Fruit fly (Drosophila melanogaster) whole organism, embryonic: ENCODE results near the gene Spase25.

ENCODE experiments used
- Aef1 ChIP-seq: fragments of 200-800 bp; sonication (Bioruptor generic); IDR thresholded peaks from 3 replicates; pipeline ENCODE4 v1.3.6; 2022; ENCODE audit warnings: missing biosample characterization, missing genetic modification characterization
- Bgb ChIP-seq: fragments of 200-800 bp; sonication (Bioruptor generic); IDR thresholded peaks from 2 replicates; pipeline ENCODE4 v1.3.6; 2022; ENCODE audit warnings: missing biosample characterization, missing genetic modification characterization; ENCODE audit not compliant: partially characterized antibody
- CG10209 ChIP-seq: fragments of 200-800 bp; sonication (Bioruptor generic); optimal IDR thresholded peaks from 3 replicates; lab custom pipeline; 2017; ENCODE audit warnings: missing biosample characterization, mild to moderate bottlenecking, missing genetic modification characterization, missing genetic modification reagents
- CG10462 ChIP-seq: fragments of 200-800 bp; sonication (Bioruptor generic); optimal IDR thresholded peaks from 2 replicates; lab custom pipeline; 2016; ENCODE audit warnings: missing biosample characterization, missing genetic modification characterization
- CG10959 ChIP-seq: fragments of 200-800 bp; sonication (Bioruptor generic); IDR thresholded peaks from 2 replicates; pipeline ENCODE4 v1.3.6; 2022; ENCODE audit warnings: missing biosample characterization, missing genetic modification characterization
- CG11695 ChIP-seq: fragments of 200-800 bp; sonication (Bioruptor generic); IDR thresholded peaks from 3 replicates; pipeline ENCODE4 v1.3.6; 2022; ENCODE audit warnings: missing biosample characterization, missing genetic modification characterization
- CG12299 ChIP-seq: fragments of 200-800 bp; sonication (Bioruptor generic); optimal IDR thresholded peaks from 2 replicates; lab custom pipeline; 2018; ENCODE audit warnings: missing biosample characterization, mild to moderate bottlenecking, missing genetic modification characterization
- CG12942 ChIP-seq: fragments of 200-800 bp; sonication (Bioruptor generic); optimal IDR thresholded peaks from 3 replicates; lab custom pipeline; 2016; ENCODE audit warnings: missing biosample characterization, missing genetic modification characterization
- CG17186 ChIP-seq: fragments of 200-800 bp; sonication (Bioruptor generic); optimal IDR thresholded peaks from 3 replicates; lab custom pipeline; 2017; ENCODE audit warnings: missing biosample characterization, missing genetic modification reagents, missing genetic modification characterization
- CG17361 ChIP-seq: fragments of 200-800 bp; sonication (Bioruptor generic); IDR thresholded peaks from 3 replicates; pipeline ENCODE4 v1.3.6; 2022; ENCODE audit warnings: missing biosample characterization, missing genetic modification characterization
- CG18011 ChIP-seq: fragments of 200-800 bp; sonication (Bioruptor generic); optimal IDR thresholded peaks from 2 replicates; lab custom pipeline; 2017; ENCODE audit warnings: missing biosample characterization, missing genetic modification characterization, mild to moderate bottlenecking, moderate library complexity, missing genotype
- CG18599 ChIP-seq: fragments of 200-800 bp; sonication (Bioruptor generic); optimal IDR thresholded peaks from 3 replicates; lab custom pipeline; 2017; ENCODE audit warnings: missing biosample characterization, missing genetic modification characterization, mild to moderate bottlenecking, moderate library complexity, missing genetic modification reagents
- CG2875 ChIP-seq: fragments of 200-800 bp; sonication (Bioruptor generic); optimal IDR thresholded peaks from 2 replicates; lab custom pipeline; 2017; ENCODE audit warnings: missing biosample characterization, mild to moderate bottlenecking, missing genetic modification characterization, missing genetic modification reagents
- CG2889 ChIP-seq: fragments of 200-800 bp; sonication (Bioruptor generic); IDR thresholded peaks from 3 replicates; pipeline ENCODE4 v1.3.6; 2022; ENCODE audit warnings: missing biosample characterization, missing genetic modification characterization
- CG30431 ChIP-seq: fragments of 200-800 bp; sonication (Bioruptor generic); optimal IDR thresholded peaks from 2 replicates; lab custom pipeline; 2017; ENCODE audit warnings: missing biosample characterization, missing genetic modification characterization
- CG4404 ChIP-seq: fragments of 200-800 bp; sonication (Bioruptor generic); IDR thresholded peaks from 2 replicates; pipeline ENCODE4 v1.3.6; 2022; ENCODE audit warnings: missing biosample characterization, missing genetic modification characterization
- CG6683 ChIP-seq: fragments of 200-800 bp; sonication (Bioruptor generic); optimal IDR thresholded peaks from 2 replicates; lab custom pipeline; 2017; ENCODE audit warnings: missing biosample characterization, mild to moderate bottlenecking, missing genetic modification characterization, missing genetic modification reagents
- CG7372 ChIP-seq: fragments of 200-800 bp; sonication (Bioruptor generic); IDR thresholded peaks from 2 replicates; pipeline ENCODE4 v1.3.6; 2022; ENCODE audit warnings: missing biosample characterization, missing genetic modification characterization
- CG8359 ChIP-seq: fragments of 200-800 bp; sonication (Bioruptor generic); optimal IDR thresholded peaks from 2 replicates; lab custom pipeline; 2017; ENCODE audit warnings: missing biosample characterization, mild to moderate bottlenecking, missing genetic modification characterization, borderline replicate concordance
- CrebB ChIP-seq: fragments of 200-800 bp; sonication (Bioruptor generic); optimal IDR thresholded peaks from 3 replicates; lab custom pipeline; 2018; ENCODE audit warnings: missing biosample characterization, mild to moderate bottlenecking, missing genetic modification characterization
- D19B ChIP-seq: fragments of 200-800 bp; sonication (Bioruptor generic); optimal IDR thresholded peaks from 2 replicates; lab custom pipeline; 2017; ENCODE audit warnings: missing biosample characterization, mild to moderate bottlenecking, missing genetic modification characterization
- Deaf1 ChIP-seq: fragments of 200-800 bp; optimal IDR thresholded peaks from 3 replicates; lab custom pipeline; 2019; ENCODE audit warnings: missing biosample characterization, mild to moderate bottlenecking, missing genetic modification characterization, moderate library complexity
- Dll ChIP-seq: fragments of 200-800 bp; sonication (Bioruptor generic); IDR thresholded peaks from 4 replicates; pipeline ENCODE4 v1.3.6; 2022; ENCODE audit warnings: missing biosample characterization, missing genetic modification characterization; ENCODE audit not compliant: partially characterized antibody
- Doc2 ChIP-seq: fragments of 200-800 bp; sonication (Bioruptor generic); IDR thresholded peaks from 2 replicates; pipeline ENCODE4 v1.3.6; 2022; ENCODE audit warnings: missing biosample characterization, missing genetic modification characterization
- Dp ChIP-seq: fragments of 200-800 bp; sonication (Bioruptor generic); optimal IDR thresholded peaks from 2 replicates; lab custom pipeline; 2018; ENCODE audit warnings: missing biosample characterization, mild to moderate bottlenecking, missing genetic modification characterization, moderate library complexity
- H15 ChIP-seq: fragments of 200-800 bp; sonication (Bioruptor generic); IDR thresholded peaks from 3 replicates; pipeline ENCODE4 v1.3.6; 2022; ENCODE audit warnings: missing biosample characterization, missing genetic modification characterization
- HLH4C ChIP-seq: fragments of 200-800 bp; sonication (Bioruptor generic); IDR thresholded peaks from 3 replicates; pipeline ENCODE4 v1.3.6; 2022; ENCODE audit warnings: missing biosample characterization, missing genetic modification characterization; ENCODE audit not compliant: partially characterized antibody
- Hr3 ChIP-seq: fragments of 200-800 bp; sonication (Bioruptor generic); optimal IDR thresholded peaks from 3 replicates; lab custom pipeline; 2016; ENCODE audit warnings: missing biosample characterization, missing genetic modification characterization
- Lhr ChIP-seq: fragments of 200-800 bp; sonication (Bioruptor generic); optimal IDR thresholded peaks from 3 replicates; lab custom pipeline; 2017; ENCODE audit warnings: mild to moderate bottlenecking, missing biosample characterization, missing genetic modification reagents, missing genetic modification characterization
- Meics ChIP-seq: fragments of 200-800 bp; sonication (Bioruptor generic); optimal IDR thresholded peaks from 2 replicates; lab custom pipeline; 2017; ENCODE audit warnings: missing biosample characterization, mild to moderate bottlenecking, missing genetic modification characterization
- Myb ChIP-seq: fragments of 200-800 bp; sonication (Bioruptor generic); optimal IDR thresholded peaks from 2 replicates; lab custom pipeline; 2016; ENCODE audit warnings: missing biosample characterization, missing genetic modification characterization
- NK7.1 ChIP-seq: fragments of 200-800 bp; sonication (Bioruptor generic); optimal IDR thresholded peaks from 3 replicates; lab custom pipeline; 2016; ENCODE audit warnings: missing biosample characterization, missing genetic modification characterization
- Neu2 ChIP-seq: fragments of 200-800 bp; sonication (Bioruptor generic); optimal IDR thresholded peaks from 3 replicates; lab custom pipeline; 2016; ENCODE audit warnings: missing biosample characterization, missing genetic modification characterization, borderline replicate concordance
- Opbp ChIP-seq: fragments of 200-800 bp; sonication (Bioruptor generic); IDR thresholded peaks from 3 replicates; pipeline ENCODE4 v1.3.6; 2022; ENCODE audit warnings: missing biosample characterization, missing genetic modification characterization; ENCODE audit not compliant: partially characterized antibody
- Vsx1 ChIP-seq: fragments of 200-800 bp; sonication (Bioruptor generic); optimal IDR thresholded peaks from 2 replicates; lab custom pipeline; 2017; ENCODE audit warnings: missing biosample characterization, mild to moderate bottlenecking, missing genetic modification characterization, missing genetic modification reagents
- en ChIP-seq: fragments of 200-800 bp; sonication (Bioruptor generic); optimal IDR thresholded peaks from 2 replicates; lab custom pipeline; 2016; ENCODE audit warnings: missing biosample characterization, missing genetic modification characterization
- exex ChIP-seq: fragments of 200-800 bp; sonication (Bioruptor generic); optimal IDR thresholded peaks from 4 replicates; lab custom pipeline; 2018; ENCODE audit warnings: missing biosample characterization, mild to moderate bottlenecking, missing genetic modification characterization, moderate library complexity
- gcm2 ChIP-seq: fragments of 200-800 bp; sonication (Bioruptor generic); optimal IDR thresholded peaks from 2 replicates; lab custom pipeline; 2016; ENCODE audit warnings: missing biosample characterization, missing genetic modification characterization
- her ChIP-seq: fragments of 200-800 bp; sonication (Bioruptor generic); optimal IDR thresholded peaks from 2 replicates; lab custom pipeline; 2016; ENCODE audit warnings: missing biosample characterization, missing genetic modification characterization
- kah ChIP-seq: fragments of 200-800 bp; sonication (Bioruptor generic); optimal IDR thresholded peaks from 2 replicates; lab custom pipeline; 2018; ENCODE audit warnings: missing biosample characterization, mild to moderate bottlenecking, missing genetic modification characterization
- knrl ChIP-seq: fragments of 200-800 bp; sonication (Bioruptor generic); IDR thresholded peaks from 3 replicates; pipeline ENCODE4 v1.3.6; 2022; ENCODE audit warnings: missing biosample characterization, missing genetic modification characterization; ENCODE audit not compliant: partially characterized antibody
- lilli ChIP-seq: fragments of 200-800 bp; sonication (Bioruptor generic); optimal IDR thresholded peaks from 3 replicates; lab custom pipeline; 2016; ENCODE audit warnings: missing biosample characterization, missing genetic modification characterization
- nau ChIP-seq: fragments of 200-800 bp; sonication (Bioruptor generic); optimal IDR thresholded peaks from 3 replicates; lab custom pipeline; 2017; ENCODE audit warnings: missing biosample characterization, mild to moderate bottlenecking, missing genetic modification characterization, missing genetic modification reagents
- pzg ChIP-seq: fragments of 200-800 bp; sonication (Bioruptor generic); optimal IDR thresholded peaks from 3 replicates; lab custom pipeline; 2018; ENCODE audit warnings: missing biosample characterization, mild to moderate bottlenecking, missing genetic modification characterization, moderate library complexity
- sim ChIP-seq: fragments of 200-800 bp; sonication (Bioruptor generic); IDR thresholded peaks from 2 replicates; pipeline ENCODE4 v1.3.6; 2022; ENCODE audit warnings: missing biosample characterization, missing genetic modification characterization
- so ChIP-seq: fragments of 200-800 bp; sonication (Bioruptor generic); IDR thresholded peaks from 3 replicates; pipeline ENCODE4 v1.3.6; 2022; ENCODE audit warnings: missing biosample characterization, missing genetic modification characterization
- stwl ChIP-seq: fragments of 200-800 bp; sonication (Bioruptor generic); optimal IDR thresholded peaks from 3 replicates; lab custom pipeline; 2018; ENCODE audit warnings: missing biosample characterization, mild to moderate bottlenecking, missing genetic modification characterization, moderate library complexity
- trh ChIP-seq: fragments of 200-800 bp; sonication (Bioruptor generic); optimal IDR thresholded peaks from 2 replicates; lab custom pipeline; 2016; ENCODE audit warnings: missing biosample characterization, missing genetic modification characterization
- twi ChIP-seq: fragments of 200-800 bp; optimal IDR thresholded peaks from 2 replicates; lab custom pipeline; 2019; ENCODE audit warnings: missing biosample characterization, mild to moderate bottlenecking, missing genetic modification characterization, moderate library complexity

Gene Spase25

DNA sequence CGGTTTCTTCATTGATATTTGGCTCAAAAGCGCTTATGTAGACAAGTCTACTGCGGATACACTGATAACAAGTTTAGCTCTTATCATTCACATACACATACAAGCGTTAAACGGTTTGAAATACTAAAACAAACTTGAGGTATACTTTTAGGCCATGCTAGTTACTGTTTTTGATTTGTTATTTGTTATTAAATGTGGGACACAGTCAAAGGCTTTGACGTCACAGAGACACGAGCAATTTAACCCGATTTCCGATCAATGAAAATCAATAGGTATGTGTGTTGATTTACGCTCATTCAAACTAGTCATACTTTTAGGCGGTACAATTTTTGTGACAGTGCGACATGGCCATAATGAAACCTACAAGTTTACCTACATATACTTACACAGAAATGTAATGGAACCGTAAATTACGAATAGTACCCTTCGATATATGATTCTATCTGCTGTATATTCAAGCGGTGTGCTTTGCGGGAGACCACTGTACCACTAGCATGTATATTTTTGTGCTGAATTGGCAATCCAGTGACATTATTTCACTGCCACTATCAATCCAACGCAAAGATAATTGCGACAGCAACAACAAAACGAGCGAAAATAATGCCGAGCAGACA lies 38.2 kb upstream of the Spase25 start (continued):
- TF ChIP-seq CG12942 (GFP tag; lab: Kevin White, UChicago) = peak; percentile 48
- no peak for TF ChIP-seq Vsx1 (GFP tag; lab: Kevin White, UChicago)
- TF ChIP-seq NK7.1 = peak; percentile 68
- peak; percentile 80 for TF ChIP-seq her (GFP tag; lab: Kevin White, UChicago)
- TF ChIP-seq CG11695 (GFP tag; lab: Robert Waterston, UW) = peak; percentile 73; the same call in 2 of the 3 replicates
- TF ChIP-seq gcm2 (GFP tag; lab: Kevin White, UChicago) = peak; percentile 48
- peak; percentile 78 for TF ChIP-seq Aef1
- peak; percentile 54 for TF ChIP-seq CG6683 (GFP tag; lab: Kevin White, UChicago)
- TF ChIP-seq CG17186 (GFP tag; lab: Kevin White, UChicago) = no peak
- TF ChIP-seq CG30431 (GFP tag; lab: Kevin White, UChicago) = peak; percentile 26
- no peak for TF ChIP-seq HLH4C (GFP tag; lab: Robert Waterston, UW)
- TF ChIP-seq Dll (GFP tag; lab: Robert Waterston, UW) = no peak
- no peak for TF ChIP-seq CG10462
- TF ChIP-seq Deaf1 (tag; lab: Kevin White, UChicago) = peak; percentile 92
- no peak for TF ChIP-seq CG2875 (GFP tag; lab: Kevin White, UChicago)
- peak; percentile 95 for TF ChIP-seq lilli
- no peak for TF ChIP-seq sim
- TF ChIP-seq CG4404 (GFP tag; lab: Robert Waterston, UW) = peak; percentile 63
- TF ChIP-seq so (GFP tag; lab: Robert Waterston, UW) = 0 out of 3 replicates have a peak, but pooled peaks have one; percentile 49
- TF ChIP-seq CG7372 (GFP tag; lab: Robert Waterston, UW) = peak; percentile 82
- TF ChIP-seq Bgb (GFP tag; lab: Robert Waterston, UW) = no peak
- peak; percentile 23 for TF ChIP-seq CG18011
- TF ChIP-seq trh = no peak
- TF ChIP-seq CG12299 = peak; percentile 39
- peak; percentile 73; the same call in 1 of the 3 replicates for TF ChIP-seq CG2889 (GFP tag; lab: Robert Waterston, UW)
- peak; percentile 76 for TF ChIP-seq Myb (GFP tag; lab: Kevin White, UChicago)
- no peak for TF ChIP-seq CG8359
- peak; percentile 91 for TF ChIP-seq Meics
- TF ChIP-seq stwl (tag; lab: Kevin White, UChicago) = no peak
- no peak for TF ChIP-seq Neu2 (GFP tag; lab: Kevin White, UChicago)
- no peak for TF ChIP-seq Dp (GFP tag; lab: Kevin White, UChicago)
- TF ChIP-seq Doc2 (GFP tag; lab: Robert Waterston, UW) = 0 out of 2 replicates have a peak, but pooled peaks have one; percentile 14
- TF ChIP-seq pzg = peak; percentile 22
- peak; percentile 77 for TF ChIP-seq D19B (GFP tag; lab: Kevin White, UChicago)
- TF ChIP-seq Hr3 = peak; percentile 41
- no peak for TF ChIP-seq Opbp
- peak; percentile 57; the same call in 1 of the 2 replicates for TF ChIP-seq CG10959 (GFP tag; lab: Robert Waterston, UW)
- peak; percentile 32 for TF ChIP-seq nau
- no peak for TF ChIP-seq kah
- no peak for TF ChIP-seq twi (tag; lab: Kevin White, UChicago)
- TF ChIP-seq CG10209 (GFP tag; lab: Kevin White, UChicago) = peak; percentile 78
- peak; percentile 71 for TF ChIP-seq CrebB
- peak; percentile 91 for TF ChIP-seq CG18599 (GFP tag; lab: Kevin White, UChicago)
- TF ChIP-seq CG17361 (GFP tag; lab: Robert Waterston, UW) = peak; percentile 50; the same call in 2 of the 3 replicates
- peak; percentile 78 for TF ChIP-seq exex
- TF ChIP-seq H15 (GFP tag; lab: Robert Waterston, UW) = peak; percentile 53; the same call in 1 of the 3 replicates
- no peak for TF ChIP-seq Lhr (GFP tag; lab: Kevin White, UChicago)
- TF ChIP-seq en (GFP tag; lab: Kevin White, UChicago) = peak; percentile 25
- TF ChIP-seq knrl (GFP tag; lab: Robert Waterston, UW) = no peak
